Worm (Caenorhabditis elegans) whole organism, late embryonic: Measurements from ENCODE around the gene gst-13.

Experiments used
- C08G9.2 ChIP-seq: sonication (generic microtip); optimal IDR thresholded peaks from 2 replicates; lab custom pipeline; 2016; ENCODE audit warnings: mild to moderate bottlenecking, missing genetic modification characterization, moderate library complexity, missing compliant biosample characterization
- C38D4.7 ChIP-seq: fragments of 200-800 bp; sonication (Bioruptor generic); optimal IDR thresholded peaks from 2 replicates; lab custom pipeline; 2018; ENCODE audit warnings: mild to moderate bottlenecking, missing genetic modification characterization, moderate library complexity, missing compliant biosample characterization
- K02D7.2 ChIP-seq: sonication (generic microtip); optimal IDR thresholded peaks from 2 replicates; lab custom pipeline; 2017; ENCODE audit warnings: mild to moderate bottlenecking, missing genetic modification characterization, missing compliant biosample characterization
- K09A11.1 ChIP-seq: sonication (generic microtip); optimal IDR thresholded peaks from 2 replicates; lab custom pipeline; 2017; ENCODE audit warnings: antibody characterized with exemption, mild to moderate bottlenecking, missing genetic modification characterization, missing compliant biosample characterization; ENCODE audit not compliant: insufficient read depth
- Y22D7AL.16 ChIP-seq: sonication (generic microtip); optimal IDR thresholded peaks from 2 replicates; lab custom pipeline; 2016; ENCODE audit warnings: missing genetic modification characterization, missing compliant biosample characterization
- ahr-1 ChIP-seq: sonication (generic microtip); optimal IDR thresholded peaks from 2 replicates; lab custom pipeline; 2016; ENCODE audit warnings: missing genetic modification characterization, missing compliant biosample characterization
- ama-1 ChIP-seq: fragments of 150-350 bp; optimal IDR thresholded peaks from 2 replicates; lab custom pipeline; 2014
- ceh-14 ChIP-seq: sonication (generic microtip); optimal IDR thresholded peaks from 2 replicates; lab custom pipeline; 2016; ENCODE audit warnings: missing genotype, missing genetic modification characterization, missing compliant biosample characterization
- ceh-22 ChIP-seq: sonication (generic microtip); optimal IDR thresholded peaks from 2 replicates; lab custom pipeline; 2017; ENCODE audit warnings: missing biosample characterization, missing genetic modification characterization
- ceh-24 ChIP-seq: sonication (generic microtip); optimal IDR thresholded peaks from 2 replicates; lab custom pipeline; 2016; ENCODE audit warnings: mild to moderate bottlenecking, missing genetic modification characterization, missing compliant biosample characterization
- ceh-31 ChIP-seq: sonication (generic microtip); optimal IDR thresholded peaks from 2 replicates; lab custom pipeline; 2016; ENCODE audit warnings: missing genetic modification characterization, missing compliant biosample characterization
- ceh-45 ChIP-seq: fragments of 200-800 bp; sonication (Bioruptor generic); IDR thresholded peaks from 2 replicates; pipeline ENCODE4 v1.3.6; 2022; ENCODE audit warnings: missing genetic modification reagents, missing genetic modification characterization, missing compliant biosample characterization
- ceh-6 ChIP-seq: fragments of 200-800 bp; sonication (Bioruptor generic); optimal IDR thresholded peaks from 2 replicates; lab custom pipeline; 2018; ENCODE audit warnings: mild to moderate bottlenecking, missing genetic modification characterization, missing compliant biosample characterization
- ceh-9 ChIP-seq: sonication (generic microtip); optimal IDR thresholded peaks from 2 replicates; lab custom pipeline; 2016; ENCODE audit warnings: mild to moderate bottlenecking, missing genetic modification characterization, inconsistent platforms, missing compliant biosample characterization
- dmd-4 ChIP-seq: sonication (generic microtip); optimal IDR thresholded peaks from 2 replicates; lab custom pipeline; 2016; ENCODE audit warnings: borderline replicate concordance, missing genetic modification characterization, missing compliant biosample characterization
- dve-1 ChIP-seq: sonication (generic microtip); optimal IDR thresholded peaks from 2 replicates; lab custom pipeline; 2017; ENCODE audit warnings: antibody characterized with exemption, mild to moderate bottlenecking, missing genetic modification characterization, missing compliant biosample characterization
- elt-4 ChIP-seq: sonication (generic microtip); optimal IDR thresholded peaks from 2 replicates; lab custom pipeline; 2016; ENCODE audit warnings: missing genetic modification characterization, missing compliant biosample characterization
- ets-4 ChIP-seq: sonication (generic microtip); optimal IDR thresholded peaks from 2 replicates; lab custom pipeline; 2016; ENCODE audit warnings: missing genetic modification characterization, missing compliant biosample characterization
- fkh-6 ChIP-seq: sonication (generic microtip); optimal IDR thresholded peaks from 2 replicates; lab custom pipeline; 2016; ENCODE audit warnings: missing genetic modification characterization, missing compliant biosample characterization
- gmeb-2 ChIP-seq: sonication (generic microtip); optimal IDR thresholded peaks from 2 replicates; lab custom pipeline; 2016; ENCODE audit warnings: missing genetic modification characterization, inconsistent platforms, missing compliant biosample characterization
- hlh-13 ChIP-seq: fragments of 200-800 bp; sonication (Bioruptor generic); optimal IDR thresholded peaks from 2 replicates; lab custom pipeline; 2018; ENCODE audit warnings: mild to moderate bottlenecking, missing genetic modification characterization, missing compliant biosample characterization
- hlh-15 ChIP-seq: sonication (generic microtip); optimal IDR thresholded peaks from 2 replicates; lab custom pipeline; 2016; ENCODE audit warnings: missing genetic modification characterization, missing compliant biosample characterization
- hlh-6 ChIP-seq: sonication (generic microtip); optimal IDR thresholded peaks from 2 replicates; lab custom pipeline; 2016; ENCODE audit warnings: missing genotype, missing genetic modification characterization, missing compliant biosample characterization
- madf-2 ChIP-seq: sonication (generic microtip); optimal IDR thresholded peaks from 2 replicates; lab custom pipeline; 2017; ENCODE audit warnings: missing genetic modification characterization, missing compliant biosample characterization
- nfya-1 ChIP-seq: sonication (generic microtip); optimal IDR thresholded peaks from 2 replicates; lab custom pipeline; 2017; ENCODE audit warnings: missing genetic modification characterization, mild to moderate bottlenecking, missing compliant biosample characterization, antibody characterized with exemption, moderate library complexity
- pha-2 ChIP-seq: sonication (generic microtip); optimal IDR thresholded peaks from 2 replicates; lab custom pipeline; 2017; ENCODE audit warnings: mild to moderate bottlenecking, missing genetic modification characterization, missing compliant biosample characterization
- pqm-1 ChIP-seq: sonication (generic microtip); optimal IDR thresholded peaks from 2 replicates; lab custom pipeline; 2016; ENCODE audit warnings: missing genetic modification characterization, missing compliant biosample characterization
- sox-2 ChIP-seq: fragments of 200-800 bp; sonication (Bioruptor generic); IDR thresholded peaks from 2 replicates; pipeline ENCODE4 v1.3.6; 2022; ENCODE audit warnings: missing genetic modification reagents, missing genetic modification characterization, missing compliant biosample characterization
- sox-4 ChIP-seq: sonication (generic microtip); optimal IDR thresholded peaks from 2 replicates; lab custom pipeline; 2017; ENCODE audit warnings: mild to moderate bottlenecking, missing genetic modification characterization, inconsistent platforms, missing compliant biosample characterization
- syd-9 ChIP-seq: sonication (generic microtip); optimal IDR thresholded peaks from 2 replicates; lab custom pipeline; 2016; ENCODE audit warnings: mild to moderate bottlenecking, missing genetic modification characterization, moderate library complexity, missing compliant biosample characterization
- tbx-7 ChIP-seq: sonication (generic microtip); optimal IDR thresholded peaks from 2 replicates; lab custom pipeline; 2016; ENCODE audit warnings: missing genotype, missing genetic modification characterization, missing compliant biosample characterization
- unc-3 ChIP-seq, 2 experiments: fragments of 200-800 bp in 1 of 2; sonication (Bioruptor generic) in 1 of 2; sonication (generic microtip) in 1 of 2; conservative IDR thresholded peaks in 1 of 2; optimal IDR thresholded peaks in 1 of 2; 2 replicates each; pipeline versions ENCODE4 v1.3.6 to Lab custom; 2016 to 2022; ENCODE audit warnings: missing compliant biosample characterization in 2 of 2, missing genetic modification characterization in 2 of 2, missing genetic modification reagents in 1 of 2
- unc-42 ChIP-seq: sonication (generic microtip); optimal IDR thresholded peaks from 2 replicates; lab custom pipeline; 2016; ENCODE audit warnings: missing genotype, missing genetic modification characterization, missing compliant biosample characterization
- unc-55 ChIP-seq: sonication (generic microtip); optimal IDR thresholded peaks from 2 replicates; lab custom pipeline; 2017; ENCODE audit warnings: missing biosample characterization, missing genetic modification reagents, missing genetic modification characterization
- zip-5 ChIP-seq: sonication (generic microtip); optimal IDR thresholded peaks from 2 replicates; lab custom pipeline; 2016; ENCODE audit warnings: missing genetic modification characterization, missing compliant biosample characterization

The gst-13 gene

ce11 chrII:9254187-9254586 lies 22.9 kb downstream of the gst-13 start, which contains the start of gene nlp-82:
nlp-82 (minus strand) TSS chrII:9254287.
- TF ChIP-seq fkh-6 (tag; lab: Kevin White, UChicago) (no peak), elt-4 (no peak), K02D7.2 (tag; lab: Kevin White, UChicago) (no peak)

ce11 chrII:9258034-9258556 lies 26.8 kb downstream of the gst-13 start:
- TF ChIP-seq hlh-6 (no peak), ceh-9 (tag; lab: Kevin White, UChicago) (no peak), madf-2 (peak; percentile 25), dmd-4 (tag; lab: Kevin White, UChicago) (no peak), ceh-31 (tag; lab: Kevin White, UChicago) (no peak), dve-1 (tag; lab: Kevin White, UChicago) (no peak), Y22D7AL.16 (tag; lab: Kevin White, UChicago) (no peak), ceh-24 (peak; percentile 9), ceh-6 (GFP tag; lab: Kevin White, UChicago) (peak; percentile 17)

- TF ChIP-seq ama-1 (peak; percentile 68), hlh-6 (no peak)
- TF ChIP-seq, all 69 proteins: peak for 1
Measured at ce11 chrII:9258566-9258965, 27.3 kb downstream of the gst-13 start.

ce11 chrII:9260026-9260425 lies 28.8 kb downstream of the gst-13 start:
- TF ChIP-seq syd-9 (tag; lab: Kevin White, UChicago) = no peak
- TF ChIP-seq ceh-45 (GFP tag; lab: Robert Waterston, UW) = no peak
- TF ChIP-seq hlh-6 = no peak
- TF ChIP-seq elt-4 = no peak
- no peak for TF ChIP-seq gmeb-2 (tag; lab: Kevin White, UChicago)
- TF ChIP-seq fkh-6 (tag; lab: Kevin White, UChicago) = no peak
- TF ChIP-seq K09A11.1 (tag; lab: Kevin White, UChicago) = no peak
- no peak for TF ChIP-seq madf-2
- TF ChIP-seq pha-2 = no peak
- no peak for TF ChIP-seq C08G9.2 (tag; lab: Kevin White, UChicago)
- TF ChIP-seq sox-4 (tag; lab: Kevin White, UChicago) = no peak
- no peak for TF ChIP-seq ets-4 (tag; lab: Kevin White, UChicago)
- no peak for TF ChIP-seq sox-2 (GFP tag; lab: Robert Waterston, UW)
- TF ChIP-seq ceh-22 = no peak
- TF ChIP-seq C38D4.7 = no peak
- TF ChIP-seq tbx-7 = no peak
- peak; percentile 19 for TF ChIP-seq unc-55 (GFP tag; lab: Kevin White, UChicago)
- TF ChIP-seq ceh-31 (tag; lab: Kevin White, UChicago) = no peak
- no peak for TF ChIP-seq ceh-14
- TF ChIP-seq nfya-1 (tag; lab: Kevin White, UChicago) = peak; percentile 5
- TF ChIP-seq ahr-1 (tag; lab: Kevin White, UChicago) = no peak
- TF ChIP-seq ceh-24 = no peak
- no peak for TF ChIP-seq hlh-15 (tag; lab: Kevin White, UChicago)
- no peak for TF ChIP-seq Y22D7AL.16 (tag; lab: Kevin White, UChicago)
- no peak for TF ChIP-seq unc-3 (GFP tag; conservative IDR thresholded peaks at IDR 0.05; lab: Robert Waterston, UW)
- no peak for TF ChIP-seq unc-3 (tag; optimal IDR thresholded peaks at IDR 0.05; lab: Kevin White, UChicago)
- peak; percentile 65 for TF ChIP-seq ama-1

- TF ChIP-seq K09A11.1 (tag; lab: Kevin White, UChicago) = no peak
- no peak for TF ChIP-seq unc-3 (GFP tag; conservative IDR thresholded peaks at IDR 0.05; lab: Robert Waterston, UW)
- TF ChIP-seq unc-3 (tag; optimal IDR thresholded peaks at IDR 0.05; lab: Kevin White, UChicago) = peak; percentile 16
- TF ChIP-seq zip-5 (tag; lab: Kevin White, UChicago) = no peak
- TF ChIP-seq pqm-1 = no peak
- no peak for TF ChIP-seq hlh-13 (GFP tag; lab: Kevin White, UChicago)
- peak; percentile 5 for TF ChIP-seq unc-42
- TF ChIP-seq, all 69 proteins: peak for 2
Measured at ce11 chrII:9261403-9261802, 30.1 kb downstream of the gst-13 start.
